Worm (Caenorhabditis elegans) whole organism, L2 larva: ENCODE measurements around the gene dct-1.

ENCODE experiments used
- C34F6.9 ChIP-seq: fragments of 150-350 bp; optimal IDR thresholded peaks from 2 replicates; lab custom pipeline; 2014; ENCODE audit warnings: missing biosample characterization, missing genetic modification characterization
- F13H6.1 ChIP-seq: sonication (generic microtip); optimal IDR thresholded peaks from 2 replicates; lab custom pipeline; 2016; ENCODE audit warnings: missing genetic modification characterization, missing compliant biosample characterization
- Y55F3AM.14 ChIP-seq: fragments of 200-800 bp; sonication (Bioruptor generic); optimal IDR thresholded peaks from 2 replicates; lab custom pipeline; 2018; ENCODE audit warnings: mild to moderate bottlenecking, missing genetic modification characterization, missing compliant biosample characterization
- ZK546.5 ChIP-seq: sonication (generic microtip); optimal IDR thresholded peaks from 2 replicates; lab custom pipeline; 2017; ENCODE audit warnings: missing biosample characterization, missing genetic modification characterization
- alr-1 ChIP-seq: fragments of 150-350 bp; optimal IDR thresholded peaks from 2 replicates; lab custom pipeline; 2014; ENCODE audit warnings: missing biosample characterization, missing genetic modification characterization
- ama-1 ChIP-seq: fragments of 150-350 bp; optimal IDR thresholded peaks from 2 replicates; lab custom pipeline; 2018; ENCODE audit warnings: inconsistent platforms
- blmp-1 ChIP-seq: sonication (generic microtip); optimal IDR thresholded peaks from 2 replicates; lab custom pipeline; 2017; ENCODE audit warnings: missing genetic modification characterization, mild to moderate bottlenecking, missing compliant biosample characterization, antibody characterized with exemption, moderate library complexity; ENCODE audit not compliant: insufficient read depth
- ceh-82 ChIP-seq: fragments of 150-350 bp; optimal IDR thresholded peaks from 2 replicates; lab custom pipeline; 2014; ENCODE audit warnings: missing biosample characterization, missing genetic modification characterization
- crh-2 ChIP-seq: sonication (generic microtip); optimal IDR thresholded peaks from 2 replicates; lab custom pipeline; 2017; ENCODE audit warnings: missing biosample characterization, missing genetic modification characterization
- egl-27 ChIP-seq: sonication (generic microtip); optimal IDR thresholded peaks from 3 replicates; lab custom pipeline; 2017; ENCODE audit warnings: missing biosample characterization, missing genetic modification reagents, missing genetic modification characterization
- gmeb-1 ChIP-seq: fragments of 150-350 bp; optimal IDR thresholded peaks from 2 replicates; lab custom pipeline; 2014; ENCODE audit warnings: missing biosample characterization, missing genetic modification characterization
- lin-11 ChIP-seq: fragments of 150-350 bp; sonication (generic microtip); optimal IDR thresholded peaks from 2 replicates; lab custom pipeline; 2014; ENCODE audit warnings: missing biosample characterization, missing genetic modification characterization, inconsistent platforms, mixed read lengths
- lin-39 ChIP-seq: fragments of 150-350 bp; optimal IDR thresholded peaks from 2 replicates; lab custom pipeline; 2014; ENCODE audit warnings: missing biosample characterization, missing genetic modification reagents, missing genetic modification characterization
- lsy-2 ChIP-seq, 2 experiments: fragments of 150-350 bp in 1 of 2; sonication (generic microtip) in 1 of 2; optimal IDR thresholded peaks; 2 replicates each; lab custom pipeline; 2014 to 2017; ENCODE audit warnings: missing biosample characterization in 2 of 2, missing genetic modification characterization in 2 of 2
- mab-5 ChIP-seq: fragments of 150-350 bp; optimal IDR thresholded peaks from 2 replicates; lab custom pipeline; 2014; ENCODE audit warnings: missing biosample characterization, missing genetic modification characterization
- mbf-1 ChIP-seq: sonication (generic microtip); optimal IDR thresholded peaks from 2 replicates; lab custom pipeline; 2017; ENCODE audit warnings: missing biosample characterization, missing genetic modification characterization
- mdl-1 ChIP-seq, 2 experiments: fragments of 150-350 bp in 1 of 2; sonication (generic microtip) in 1 of 2; optimal IDR thresholded peaks; 2 replicates each; lab custom pipeline; 2017; ENCODE audit warnings: missing biosample characterization in 2 of 2, missing genetic modification characterization in 2 of 2
- nhr-10 ChIP-seq: sonication (generic microtip); optimal IDR thresholded peaks from 2 replicates; lab custom pipeline; 2017; ENCODE audit warnings: missing biosample characterization, missing genetic modification characterization
- nhr-11 ChIP-seq: fragments of 150-350 bp; optimal IDR thresholded peaks from 2 replicates; lab custom pipeline; 2014; ENCODE audit warnings: missing biosample characterization, missing genetic modification characterization
- nhr-12 ChIP-seq: fragments of 150-350 bp; optimal IDR thresholded peaks from 2 replicates; lab custom pipeline; 2014; ENCODE audit warnings: missing biosample characterization, missing genetic modification characterization
- nhr-129 ChIP-seq: fragments of 150-350 bp; optimal IDR thresholded peaks from 2 replicates; lab custom pipeline; 2014; ENCODE audit warnings: missing biosample characterization, missing genetic modification characterization
- nhr-21 ChIP-seq: fragments of 150-350 bp; optimal IDR thresholded peaks from 2 replicates; lab custom pipeline; 2014; ENCODE audit warnings: missing biosample characterization, missing genetic modification characterization
- nhr-23 ChIP-seq: fragments of 150-350 bp; optimal IDR thresholded peaks from 2 replicates; lab custom pipeline; 2014; ENCODE audit warnings: missing biosample characterization, missing genetic modification reagents, missing genetic modification characterization
- nhr-25 ChIP-seq: fragments of 150-350 bp; sonication (generic microtip); optimal IDR thresholded peaks from 3 replicates; lab custom pipeline; 2014; ENCODE audit warnings: missing biosample characterization, missing genetic modification characterization
- nhr-6 ChIP-seq: fragments of 150-350 bp; optimal IDR thresholded peaks from 2 replicates; lab custom pipeline; 2014; ENCODE audit warnings: missing biosample characterization, missing genetic modification characterization
- nhr-77 ChIP-seq: fragments of 150-350 bp; optimal IDR thresholded peaks from 2 replicates; lab custom pipeline; 2014; ENCODE audit warnings: missing biosample characterization, missing genetic modification characterization
- peb-1 ChIP-seq: fragments of 150-350 bp; optimal IDR thresholded peaks from 2 replicates; lab custom pipeline; 2014; ENCODE audit warnings: missing biosample characterization, missing genetic modification characterization
- skn-1 ChIP-seq: sonication (generic microtip); optimal IDR thresholded peaks from 2 replicates; lab custom pipeline; 2017; ENCODE audit warnings: missing biosample characterization, missing genetic modification characterization
- sma-3 ChIP-seq: sonication (generic microtip); optimal IDR thresholded peaks from 2 replicates; lab custom pipeline; 2016; ENCODE audit warnings: missing genetic modification reagents, missing genetic modification characterization, missing compliant biosample characterization
- sma-9 ChIP-seq, 2 experiments: fragments of 150-350 bp in 1 of 2; sonication (generic microtip) in 1 of 2; optimal IDR thresholded peaks; 2 replicates each; lab custom pipeline; 2014 to 2016; ENCODE audit warnings: missing genetic modification characterization in 2 of 2, mild to moderate bottlenecking in 1 of 2, missing biosample characterization in 1 of 2, missing compliant biosample characterization in 1 of 2, missing genetic modification reagents in 1 of 2, moderate library complexity in 1 of 2
- unc-55 ChIP-seq: fragments of 150-350 bp; sonication (generic microtip); optimal IDR thresholded peaks from 3 replicates; lab custom pipeline; 2014; ENCODE audit warnings: missing biosample characterization, missing genetic modification reagents, missing genetic modification characterization
- unc-62 ChIP-seq: fragments of 150-350 bp; optimal IDR thresholded peaks from 2 replicates; lab custom pipeline; 2014; ENCODE audit warnings: missing biosample characterization, missing genetic modification reagents, missing genetic modification characterization
- zag-1 ChIP-seq: fragments of 150-350 bp; optimal IDR thresholded peaks from 2 replicates; lab custom pipeline; 2014; ENCODE audit warnings: missing biosample characterization, missing genetic modification characterization
- ztf-1 ChIP-seq: fragments of 200-800 bp; sonication (Bioruptor generic); conservative IDR thresholded peaks from 2 replicates; pipeline ENCODE4 v1.3.6; 2022; ENCODE audit warnings: missing genetic modification characterization, missing compliant biosample characterization

Gene dct-1

DNA sequence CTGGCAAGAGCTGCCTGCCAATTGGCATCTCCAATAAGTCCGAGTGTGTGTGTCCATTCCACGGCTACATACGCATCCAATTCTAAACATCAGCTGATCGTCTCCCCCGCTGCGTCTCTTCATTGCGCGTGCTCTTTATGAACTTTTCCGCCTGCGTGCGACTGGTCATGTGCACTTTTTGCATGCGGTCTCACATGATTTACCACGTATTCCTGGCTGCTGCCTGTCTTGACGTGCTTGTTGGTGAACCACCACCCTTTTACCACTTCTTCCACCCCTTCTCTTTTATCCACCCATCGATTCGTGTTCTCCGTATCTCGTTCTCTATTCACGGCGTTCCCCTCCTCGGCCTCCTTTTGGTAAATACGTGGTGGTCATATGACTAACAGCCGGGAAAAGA is 2.6 kb upstream of the dct-1 start (continued):
- no peak for TF ChIP-seq ztf-1 (GFP tag; lab: Robert Waterston, UW)
- peak; percentile 77 for TF ChIP-seq unc-55 (GFP tag; lab: Kevin White, UChicago)

DNA sequence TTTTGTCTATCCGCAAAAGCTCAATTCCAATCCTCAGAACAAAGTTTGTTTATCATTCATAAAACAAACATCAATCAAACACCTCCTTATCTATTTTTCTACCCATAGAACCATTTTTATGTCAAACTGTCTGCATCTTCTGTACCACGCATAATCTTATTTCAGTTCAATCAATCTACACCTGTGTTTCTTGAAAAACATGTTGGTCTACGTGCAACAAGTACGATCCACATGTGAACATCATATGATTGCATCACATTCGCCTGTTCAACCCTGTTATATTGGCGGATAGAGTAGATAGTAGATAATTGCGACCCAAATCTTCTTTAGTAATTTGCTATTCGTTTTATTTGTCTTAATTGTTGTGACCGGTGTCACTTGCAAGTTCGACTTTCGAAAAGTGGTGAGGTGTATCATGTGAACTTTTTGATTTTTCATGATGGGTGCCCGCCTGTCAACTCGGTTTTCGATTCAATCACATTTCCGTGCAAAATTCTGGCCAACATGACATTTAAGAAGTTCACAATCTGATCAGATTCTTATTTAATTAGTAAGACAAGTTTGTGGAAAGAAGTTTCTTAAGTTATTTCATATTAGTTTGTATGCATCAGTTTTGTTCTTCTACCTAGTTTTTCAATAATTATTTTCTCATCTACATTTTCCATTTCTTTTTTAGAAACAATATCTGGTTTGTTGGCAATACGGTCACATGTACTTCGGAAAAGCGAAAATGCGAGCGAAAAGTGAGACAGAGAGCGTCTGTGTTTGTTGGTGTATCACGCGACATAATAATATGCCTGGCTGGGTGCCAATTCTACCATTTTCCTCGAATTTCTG is 1.7 kb upstream of the dct-1 start:
- TF ChIP-seq F13H6.1 (tag; lab: Kevin White, UChicago) = no peak
- no peak for TF ChIP-seq egl-27 (tag; lab: Kevin White, UChicago)
- TF ChIP-seq blmp-1 = peak; percentile 52
- TF ChIP-seq unc-62 = no peak
- no peak for TF ChIP-seq peb-1 (tag; lab: Kevin White, UChicago)
- peak; percentile 72 for TF ChIP-seq nhr-21 (tag; lab: Kevin White, UChicago)
- TF ChIP-seq ZK546.5 (tag; lab: Kevin White, UChicago) = no peak
- TF ChIP-seq crh-2 = peak; percentile 68
- TF ChIP-seq Y55F3AM.14 = no peak
- TF ChIP-seq nhr-6 (tag; lab: Kevin White, UChicago) = peak; percentile 69
- TF ChIP-seq nhr-25 = peak; percentile 91
- no peak for TF ChIP-seq zag-1 (tag; lab: Kevin White, UChicago)
- no peak for TF ChIP-seq mdl-1 (tag; optimal IDR thresholded peaks at IDR 0.05; lab: Kevin White, UChicago)
- TF ChIP-seq lin-39 (tag; lab: Kevin White, UChicago) = no peak
- no peak for TF ChIP-seq ztf-1 (GFP tag; lab: Robert Waterston, UW)
- TF ChIP-seq sma-9 (GFP tag; optimal IDR thresholded peaks at IDR 0.05; lab: Kevin White, UChicago) = peak; percentile 83
- no peak for TF ChIP-seq sma-9 (tag; optimal IDR thresholded peaks at IDR 0.05; lab: Kevin White, UChicago)
- no peak for TF ChIP-seq skn-1
- no peak for TF ChIP-seq mab-5 (tag; lab: Kevin White, UChicago)
- TF ChIP-seq nhr-10 (tag; lab: Kevin White, UChicago) = no peak
- peak; percentile 49 for TF ChIP-seq gmeb-1
- peak; percentile 99 for TF ChIP-seq nhr-129 (tag; lab: Kevin White, UChicago)
- no peak for TF ChIP-seq nhr-12
- TF ChIP-seq lsy-2 (tag; optimal IDR thresholded peaks at IDR 0.05; lab: Kevin White, UChicago) = peak in 1 of 2 experiments; percentile 8
- peak; percentile 66 for TF ChIP-seq sma-3
- TF ChIP-seq mbf-1 (tag; lab: Kevin White, UChicago) = no peak
- TF ChIP-seq nhr-11 (tag; lab: Kevin White, UChicago) = no peak
- TF ChIP-seq C34F6.9 (tag; lab: Kevin White, UChicago) = peak; percentile 13
- no peak for TF ChIP-seq nhr-77 (tag; lab: Kevin White, UChicago)

DNA sequence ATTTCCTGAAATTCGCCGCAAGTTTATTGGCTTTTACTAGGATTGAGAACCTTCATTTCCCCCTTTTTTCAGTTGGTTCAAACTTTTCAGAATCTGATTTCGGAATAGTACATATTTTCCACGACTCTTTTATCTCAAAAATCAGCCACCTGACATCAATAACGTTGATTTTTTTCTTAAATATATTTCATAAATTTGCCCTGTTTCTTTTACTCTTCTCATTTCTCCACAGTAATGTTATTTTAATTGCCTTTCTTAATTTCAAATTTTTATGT is 1.2 kb upstream of the dct-1 start:
- TF ChIP-seq unc-62 (no peak), lsy-2 (tag; optimal IDR thresholded peaks at IDR 0.05; lab: Kevin White, UChicago) (peak in 1 of 2 experiments; percentile 30)

DNA sequence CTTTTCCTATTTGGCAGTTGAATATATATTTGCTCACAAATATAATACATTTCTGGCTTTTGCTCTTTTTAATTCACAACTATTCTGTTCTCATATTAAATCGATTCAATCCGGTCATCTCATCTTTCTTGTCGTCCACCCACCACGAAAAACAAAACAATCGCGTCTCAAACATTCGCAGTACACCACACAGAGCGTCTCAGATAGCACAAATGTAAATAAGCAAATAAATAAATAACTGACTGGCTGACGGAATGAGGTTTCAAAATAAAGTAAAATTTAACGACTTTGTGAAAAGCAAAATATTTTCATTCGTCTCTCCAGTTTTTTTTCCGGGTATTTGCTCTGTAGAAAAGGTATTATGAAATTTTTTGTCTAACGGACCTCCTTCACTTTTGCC is 459 bp upstream of the dct-1 start:
- TF ChIP-seq lin-11 (tag; lab: Kevin White, UChicago) = no peak
- TF ChIP-seq nhr-23 (tag; lab: Kevin White, UChicago) = no peak
- no peak for TF ChIP-seq skn-1
- no peak for TF ChIP-seq zag-1 (tag; lab: Kevin White, UChicago)
- no peak for TF ChIP-seq nhr-77 (tag; lab: Kevin White, UChicago)
- TF ChIP-seq mab-5 (tag; lab: Kevin White, UChicago) = no peak
- no peak for TF ChIP-seq nhr-12
- TF ChIP-seq nhr-129 (tag; lab: Kevin White, UChicago) = no peak
- TF ChIP-seq, all 48 proteins: peak for 0

DNA sequence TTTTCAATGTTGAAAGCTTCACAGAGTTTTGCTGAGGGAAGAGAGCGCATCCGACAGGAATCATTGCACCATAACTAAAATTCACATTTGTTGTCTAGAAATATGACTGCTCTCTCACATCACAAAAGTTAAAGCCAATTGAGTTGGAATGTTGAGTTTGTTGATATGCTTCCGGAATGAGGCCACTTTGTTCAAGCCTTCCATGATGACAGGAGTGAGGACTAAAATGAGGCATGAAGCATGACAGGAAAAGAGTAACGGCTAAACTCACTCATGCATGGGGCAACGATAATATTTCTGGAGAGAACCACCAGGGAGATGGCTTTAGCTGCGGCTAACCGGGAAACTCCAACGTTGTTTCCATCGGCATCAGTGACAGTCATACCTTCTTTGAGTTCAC is 2.3 kb downstream of the dct-1 start:
- TF ChIP-seq nhr-129 (tag; lab: Kevin White, UChicago) (peak; percentile 31), C34F6.9 (tag; lab: Kevin White, UChicago) (no peak)
- TF ChIP-seq, all 48 proteins: peak for 1

DNA sequence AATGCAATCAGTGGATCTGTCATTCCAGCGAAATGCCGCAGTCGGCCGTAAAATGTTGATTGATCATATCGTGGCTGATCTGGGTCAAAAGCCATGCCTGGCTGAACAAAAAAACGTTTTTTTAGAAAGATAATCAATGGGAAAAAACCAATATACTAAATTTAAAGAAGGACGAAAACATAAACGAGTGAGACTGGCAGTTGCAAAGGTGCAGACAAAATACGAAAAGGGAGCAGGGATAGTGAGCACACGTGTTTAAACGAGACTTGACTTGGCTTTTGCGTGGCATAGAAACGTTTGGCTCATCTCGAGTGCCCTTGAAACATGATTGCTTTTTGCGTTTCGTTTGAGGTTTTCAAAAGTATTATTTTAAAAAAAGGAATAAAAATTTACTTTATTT is 4.0 kb downstream of the dct-1 start, which contains the start of gene sfxn-2:
Gene sfxn-2 (minus strand): TSS at position 101 of the 400 bp plus-strand sequence.
- TF ChIP-seq nhr-77 (tag; lab: Kevin White, UChicago) = no peak
- no peak for TF ChIP-seq ceh-82 (tag; lab: Kevin White, UChicago)
- TF ChIP-seq nhr-6 (tag; lab: Kevin White, UChicago) = no peak
- TF ChIP-seq crh-2 = no peak
- no peak for TF ChIP-seq lin-39 (tag; lab: Kevin White, UChicago)
- no peak for TF ChIP-seq ZK546.5 (tag; lab: Kevin White, UChicago)
- TF ChIP-seq sma-9 (GFP tag; optimal IDR thresholded peaks at IDR 0.05; lab: Kevin White, UChicago) = no peak
- TF ChIP-seq sma-9 (tag; optimal IDR thresholded peaks at IDR 0.05; lab: Kevin White, UChicago) = no peak
- TF ChIP-seq nhr-129 (tag; lab: Kevin White, UChicago) = no peak
- no peak for TF ChIP-seq lsy-2 (tag; optimal IDR thresholded peaks at IDR 0.05; lab: Kevin White, UChicago)
- no peak for TF ChIP-seq alr-1 (tag; lab: Kevin White, UChicago)
- no peak for TF ChIP-seq Y55F3AM.14
- TF ChIP-seq nhr-11 (tag; lab: Kevin White, UChicago) = no peak
- TF ChIP-seq ama-1 (lab: Kevin White, UChicago) = no peak
- no peak for TF ChIP-seq mab-5 (tag; lab: Kevin White, UChicago)
- no peak for TF ChIP-seq unc-62
- TF ChIP-seq, all 48 proteins: peak for 0
